Fruit fly (Drosophila melanogaster) whole organism, wandering third instar larva: ENCODE results near the gene CG31251.

ENCODE experiments used
- CG9705 ChIP-seq: fragments of 200-800 bp; sonication (Bioruptor generic); optimal IDR thresholded peaks from 2 replicates; lab custom pipeline; 2018; ENCODE audit warnings: missing biosample characterization, mild to moderate bottlenecking, missing genetic modification characterization
- Dif ChIP-seq: fragments of 200-275, 200-300 bp; sonication (Bioruptor generic); optimal IDR thresholded peaks from 2 replicates; lab custom pipeline; 2018; ENCODE audit warnings: missing biosample characterization, missing genetic modification characterization; ENCODE audit not compliant: partially characterized antibody
- Hr78 ChIP-seq: fragments of >200 bp; optimal IDR thresholded peaks from 2 replicates; lab custom pipeline; 2017; ENCODE audit warnings: missing biosample characterization, missing genetic modification characterization
- dl ChIP-seq, 2 experiments: fragments of 175-275, 200-275 bp in 1 of 2; fragments of 200-275 bp in 1 of 2; sonication (Bioruptor generic); optimal IDR thresholded peaks; lab custom pipeline; 2018; ENCODE audit warnings: mild to moderate bottlenecking in 2 of 2, missing biosample characterization in 2 of 2, missing genetic modification characterization in 2 of 2, moderate library complexity in 2 of 2; ENCODE audit not compliant: partially characterized antibody in 2 of 2, insufficient read depth in 1 of 2
- jim ChIP-seq: fragments of 175-275, 200-325 bp; sonication (Bioruptor generic); optimal IDR thresholded peaks from 2 replicates; lab custom pipeline; 2016; ENCODE audit warnings: missing biosample characterization, mild to moderate bottlenecking, missing genetic modification characterization

dm6 chr3R:17684854-17685253 is at the start of gene CG31251, which contains the start of gene CG31360:
- TF ChIP-seq dl (GFP tag; optimal IDR thresholded peaks at IDR 0.05; lab: Kevin White, UChicago; ENCODE audit: insufficient read depth in 1 of 2, partially characterized antibody in 2 of 2) (no peak), CG9705 (GFP tag; lab: Kevin White, UChicago) (no peak), Dif (GFP tag; lab: Kevin White, UChicago) (no peak), Hr78 (GFP tag; lab: Kevin White, UChicago) (no peak), jim (no peak)
